Fruit fly (Drosophila melanogaster): Measurements from ENCODE around the gene Rab18.

Gene Rab18

DNA sequence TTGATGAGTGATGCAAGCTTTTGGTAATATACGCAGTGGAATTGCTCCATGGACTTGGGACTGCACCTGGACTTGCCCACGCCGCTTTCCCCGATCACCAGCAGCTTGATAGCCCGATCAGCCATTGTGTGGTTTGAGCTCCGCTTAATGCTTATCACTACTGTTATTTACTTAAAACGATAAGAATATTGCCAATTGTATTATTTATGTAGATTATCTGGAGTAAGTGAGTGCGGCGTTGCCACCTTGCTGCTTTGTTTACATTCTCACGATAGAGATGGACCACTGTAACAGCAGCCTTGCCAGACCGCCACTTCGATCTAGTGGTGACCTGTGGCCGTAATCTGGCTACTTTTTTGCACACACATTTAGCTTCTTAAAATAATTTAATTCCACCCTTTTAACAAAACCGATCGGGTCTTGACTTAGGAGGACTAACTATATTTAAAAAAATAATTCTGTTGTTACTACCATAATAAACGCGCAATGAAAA is at the start of gene Rab18:
Gene Rab18, minus strand, starts transcription at position 276 of the 493 bp plus-strand sequence.
- TF ChIP-seq psq (optimal IDR thresholded peaks at IDR 0.05) = no peak
- TF ChIP-seq usp (GFP tag; optimal IDR thresholded peaks at IDR 0.05) = no peak
- TF ChIP-seq Dll (optimal IDR thresholded peaks at IDR 0.05) = no peak
- TF ChIP-seq CG8478 (optimal IDR thresholded peaks at IDR 0.05) = no peak
- no peak for TF ChIP-seq pan (optimal IDR thresholded peaks at IDR 0.05)
- no peak for TF ChIP-seq EcR (GFP tag; optimal IDR thresholded peaks at IDR 0.05)

DNA sequence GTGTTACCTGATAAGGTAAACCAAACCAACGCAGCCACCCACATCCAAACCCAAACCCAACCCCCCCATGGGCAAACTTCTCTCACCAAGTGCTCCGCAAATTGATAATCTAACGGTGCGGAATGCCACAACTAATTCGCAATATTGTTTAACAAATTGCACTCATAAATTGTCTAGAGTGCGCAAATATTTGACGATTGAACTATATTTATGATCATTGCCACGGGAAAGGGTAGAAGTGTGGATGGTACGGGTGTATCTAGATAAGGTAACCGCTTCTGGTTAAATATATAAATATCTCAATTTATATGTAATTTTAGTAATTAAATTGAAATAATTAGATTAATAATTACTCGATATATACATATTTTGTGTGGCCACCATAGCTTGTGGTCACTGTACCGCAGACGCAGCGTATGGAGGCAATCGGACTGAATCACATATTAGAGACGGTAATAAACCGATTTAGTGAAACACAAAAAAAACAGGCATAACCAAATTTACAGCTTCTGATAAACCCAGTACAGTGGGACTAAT is 46.9 kb upstream of the Rab18 start:
- TF ChIP-seq usp (GFP tag; optimal IDR thresholded peaks at IDR 0.05) = no peak
- no peak for TF ChIP-seq psq (optimal IDR thresholded peaks at IDR 0.05)
- TF ChIP-seq Dll (optimal IDR thresholded peaks at IDR 0.05) = no peak
- TF ChIP-seq pan (optimal IDR thresholded peaks at IDR 0.05) = no peak
- TF ChIP-seq CG8478 (optimal IDR thresholded peaks at IDR 0.05) = no peak
- TF ChIP-seq EcR (GFP tag; optimal IDR thresholded peaks at IDR 0.05) = no peak

DNA sequence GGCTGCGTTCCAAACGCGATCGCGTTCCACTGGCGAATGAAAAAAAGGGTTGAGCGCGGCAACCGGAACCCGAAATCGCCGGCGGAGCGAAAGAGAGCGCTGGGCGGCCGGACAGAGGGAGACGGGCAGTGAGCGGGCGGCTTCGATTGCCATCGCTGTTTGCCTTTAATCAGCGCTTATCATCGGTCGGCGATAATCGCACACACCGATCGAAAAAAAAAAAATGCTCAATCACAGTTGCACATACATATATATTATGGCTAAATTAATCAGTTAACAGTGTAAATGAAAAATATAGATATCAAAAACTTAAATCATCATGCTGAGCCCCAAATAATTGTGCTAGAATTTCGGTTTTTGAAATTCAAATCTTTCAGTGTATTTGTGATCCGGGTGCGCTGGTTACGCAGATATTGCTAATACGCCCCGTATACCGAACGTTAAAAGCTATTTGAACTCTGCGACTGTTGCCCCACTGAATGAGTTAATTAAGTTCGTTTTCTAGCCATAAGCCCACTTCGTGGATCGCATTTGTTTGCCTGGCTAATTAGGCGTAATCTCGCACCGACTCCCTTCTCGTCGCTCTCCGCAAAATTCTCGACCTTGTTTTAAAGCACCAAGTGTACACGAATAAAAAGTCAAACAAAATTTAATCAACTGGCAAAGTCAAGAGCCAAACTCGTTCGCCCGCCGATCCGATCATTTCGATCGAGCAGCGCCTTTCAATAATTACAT is 46.3 kb upstream of the Rab18 start, which contains the start of gene CG33080:
Gene CG33080, minus strand, starts transcription at position 38 of the 735 bp plus-strand sequence.
- TF ChIP-seq EcR (GFP tag; optimal IDR thresholded peaks at IDR 0.05) (no peak), CG8478 (optimal IDR thresholded peaks at IDR 0.05) (no peak), psq (optimal IDR thresholded peaks at IDR 0.05) (no peak)

DNA sequence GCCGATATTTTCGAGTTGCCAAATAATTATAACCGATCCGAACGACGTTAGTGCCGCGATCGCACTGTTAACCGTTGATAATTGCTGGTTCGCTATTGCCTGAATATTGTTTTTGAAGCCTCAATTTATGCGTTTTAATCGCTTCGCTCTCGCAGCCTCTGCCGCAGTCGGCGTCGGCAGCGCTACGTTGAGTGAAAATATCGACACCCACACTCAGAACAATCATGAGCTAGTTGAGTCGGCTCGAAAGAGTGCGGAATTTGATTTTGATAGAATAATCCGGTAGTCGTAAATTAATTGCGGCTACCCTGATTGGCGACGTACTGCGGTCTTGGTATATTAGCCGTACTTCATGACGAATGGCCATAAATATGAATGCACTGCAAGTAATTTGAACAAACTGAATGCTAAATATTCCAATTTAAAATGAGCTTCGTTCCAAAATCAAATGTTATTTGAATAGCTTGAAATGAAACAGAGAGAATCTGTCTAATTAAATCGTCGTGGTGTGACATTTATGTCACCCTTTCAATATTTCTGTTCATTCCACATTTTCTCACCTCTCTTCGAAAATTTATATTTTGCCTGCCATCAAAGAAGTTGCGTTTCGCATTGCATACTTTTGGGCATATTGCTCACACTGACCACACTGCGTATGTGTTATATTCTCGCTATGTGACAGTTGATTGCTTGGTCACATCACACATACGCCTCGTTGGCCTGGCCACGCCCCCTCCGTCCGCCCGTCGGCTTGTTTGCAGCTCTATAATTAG is 44.0 kb upstream of the Rab18 start:
- TF ChIP-seq psq (optimal IDR thresholded peaks at IDR 0.05) = no peak
- TF ChIP-seq pan (optimal IDR thresholded peaks at IDR 0.05) = no peak
- TF ChIP-seq EcR (GFP tag; optimal IDR thresholded peaks at IDR 0.05) = no peak
- TF ChIP-seq usp (GFP tag; optimal IDR thresholded peaks at IDR 0.05) = no peak
- TF ChIP-seq Dll (optimal IDR thresholded peaks at IDR 0.05) = no peak
- TF ChIP-seq CG8478 (optimal IDR thresholded peaks at IDR 0.05) = no peak

DNA sequence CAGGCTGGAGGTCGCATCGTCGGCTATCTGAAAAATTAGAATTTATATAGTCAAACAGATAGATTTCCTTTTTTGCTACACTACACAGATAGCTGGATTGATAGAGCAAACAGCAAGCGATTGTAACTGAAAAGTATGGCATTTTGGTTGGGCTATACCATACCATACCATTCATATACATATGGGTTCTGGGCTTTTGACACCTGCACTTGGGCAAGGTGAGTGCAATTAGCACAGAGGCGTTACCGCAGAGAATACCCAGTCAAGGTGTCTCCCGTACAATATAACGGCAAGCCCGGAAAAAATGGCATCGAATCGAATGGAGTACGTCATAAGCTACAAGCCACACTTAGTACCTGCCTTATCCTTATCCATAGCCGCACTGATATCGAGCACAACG is 43.2 kb upstream of the Rab18 start:
- no peak for TF ChIP-seq psq (optimal IDR thresholded peaks at IDR 0.05)
- TF ChIP-seq usp (GFP tag; optimal IDR thresholded peaks at IDR 0.05) = no peak
- TF ChIP-seq Dll (optimal IDR thresholded peaks at IDR 0.05) = no peak
- TF ChIP-seq CG8478 (optimal IDR thresholded peaks at IDR 0.05) = no peak
- TF ChIP-seq pan (optimal IDR thresholded peaks at IDR 0.05) = no peak
- no peak for TF ChIP-seq EcR (GFP tag; optimal IDR thresholded peaks at IDR 0.05)

DNA sequence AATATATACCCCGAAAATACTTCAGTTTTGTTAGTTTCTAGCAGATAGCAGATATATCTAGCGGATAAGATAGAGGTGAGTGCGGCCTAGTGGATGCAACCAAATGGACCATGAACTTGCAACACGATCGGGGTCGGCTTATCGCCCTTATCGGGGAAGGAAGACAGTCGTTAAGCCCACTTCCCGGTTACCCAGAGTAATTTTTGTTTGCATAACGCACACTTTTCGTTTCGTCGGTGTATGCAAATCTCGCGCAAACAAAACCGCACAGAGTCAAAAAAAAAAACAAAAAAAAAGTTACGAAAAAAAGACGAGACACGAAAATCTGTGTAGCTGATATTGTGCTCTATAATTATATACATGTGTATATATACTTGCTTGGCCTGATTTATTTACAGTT is 41.4 kb upstream of the Rab18 start:
- TF ChIP-seq usp (GFP tag; optimal IDR thresholded peaks at IDR 0.05) (no peak), pan (optimal IDR thresholded peaks at IDR 0.05) (no peak)

DNA sequence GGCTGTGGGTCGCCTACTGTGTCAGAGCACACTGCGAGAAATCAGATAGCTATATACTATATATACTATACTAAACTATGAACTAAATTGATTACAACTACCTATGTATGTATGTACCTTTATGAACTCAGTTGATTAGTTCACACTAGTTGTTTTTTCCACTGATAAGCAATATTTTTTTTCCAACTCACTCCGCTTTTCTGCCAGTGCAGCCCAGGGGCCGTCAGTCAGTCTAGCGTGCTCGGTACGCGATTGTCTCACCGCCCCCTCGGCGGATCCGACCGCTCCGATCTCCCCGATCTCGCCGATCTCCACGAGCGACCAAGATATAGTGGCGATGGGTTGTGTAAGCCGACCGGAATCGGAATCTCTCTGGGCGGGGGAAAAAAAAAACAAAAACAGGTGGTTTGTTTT is 34.3 kb upstream of the Rab18 start:
- no peak for TF ChIP-seq usp (GFP tag; optimal IDR thresholded peaks at IDR 0.05)
- no peak for TF ChIP-seq EcR (GFP tag; optimal IDR thresholded peaks at IDR 0.05)
- TF ChIP-seq psq (optimal IDR thresholded peaks at IDR 0.05) = no peak
- no peak for TF ChIP-seq Dll (optimal IDR thresholded peaks at IDR 0.05)
- TF ChIP-seq CG8478 (optimal IDR thresholded peaks at IDR 0.05) = no peak

DNA sequence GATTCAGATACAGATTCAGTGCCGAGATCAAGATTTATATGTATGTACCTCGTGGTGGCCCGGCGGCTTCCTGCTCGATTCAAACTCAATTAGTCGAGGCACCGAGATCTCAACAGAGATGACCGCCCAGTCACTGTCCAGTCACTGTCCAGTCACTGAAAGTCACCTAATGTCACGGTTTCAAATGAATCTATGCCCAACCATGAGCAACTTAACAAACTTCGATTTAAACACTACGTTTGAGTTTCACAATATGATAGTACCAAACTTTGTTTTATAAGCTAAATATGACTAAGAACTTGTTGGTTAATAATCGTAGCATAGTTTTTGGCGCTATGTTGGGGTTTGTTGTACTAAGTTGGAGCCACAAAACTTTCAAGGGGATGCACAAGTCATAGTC is 33.5 kb upstream of the Rab18 start:
- no peak for TF ChIP-seq psq (optimal IDR thresholded peaks at IDR 0.05)
- TF ChIP-seq EcR (GFP tag; optimal IDR thresholded peaks at IDR 0.05) = no peak
- TF ChIP-seq Dll (optimal IDR thresholded peaks at IDR 0.05) = no peak
- no peak for TF ChIP-seq pan (optimal IDR thresholded peaks at IDR 0.05)
- no peak for TF ChIP-seq usp (GFP tag; optimal IDR thresholded peaks at IDR 0.05)
- no peak for TF ChIP-seq CG8478 (optimal IDR thresholded peaks at IDR 0.05)

DNA sequence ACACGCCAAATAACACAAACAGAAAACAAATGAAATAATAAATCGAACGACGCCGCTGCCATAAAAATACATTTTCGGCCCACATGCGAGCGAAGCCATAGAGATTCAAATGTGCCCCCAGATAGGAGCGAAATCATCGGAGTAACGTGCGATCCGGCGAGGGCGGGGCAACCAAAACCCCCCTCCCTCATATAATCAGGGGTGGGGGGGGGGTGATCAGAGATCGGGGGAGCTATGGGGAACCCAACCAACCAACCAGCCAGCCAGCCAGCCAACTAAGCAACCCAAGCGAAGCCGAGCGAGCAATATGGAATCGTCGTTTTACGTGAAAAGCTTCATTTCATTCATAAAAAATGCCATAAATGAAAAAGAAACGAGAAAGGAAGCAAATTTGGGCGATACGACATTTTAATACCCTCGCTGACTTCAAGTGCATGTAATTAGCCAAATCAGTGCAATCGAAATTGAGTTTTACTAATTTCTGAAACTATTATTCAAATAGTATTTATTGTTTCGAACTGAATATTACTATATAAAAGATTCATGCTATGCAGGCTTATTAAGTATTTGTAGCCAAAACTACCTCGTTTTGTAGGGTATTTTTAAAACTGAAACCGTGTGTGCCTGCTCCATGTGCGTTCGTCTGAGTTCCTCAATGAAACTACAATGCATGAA is 28.3 kb upstream of the Rab18 start:
- peak; percentile 70 for TF ChIP-seq pan (optimal IDR thresholded peaks at IDR 0.05)
- TF ChIP-seq usp (GFP tag; optimal IDR thresholded peaks at IDR 0.05) = no peak

DNA sequence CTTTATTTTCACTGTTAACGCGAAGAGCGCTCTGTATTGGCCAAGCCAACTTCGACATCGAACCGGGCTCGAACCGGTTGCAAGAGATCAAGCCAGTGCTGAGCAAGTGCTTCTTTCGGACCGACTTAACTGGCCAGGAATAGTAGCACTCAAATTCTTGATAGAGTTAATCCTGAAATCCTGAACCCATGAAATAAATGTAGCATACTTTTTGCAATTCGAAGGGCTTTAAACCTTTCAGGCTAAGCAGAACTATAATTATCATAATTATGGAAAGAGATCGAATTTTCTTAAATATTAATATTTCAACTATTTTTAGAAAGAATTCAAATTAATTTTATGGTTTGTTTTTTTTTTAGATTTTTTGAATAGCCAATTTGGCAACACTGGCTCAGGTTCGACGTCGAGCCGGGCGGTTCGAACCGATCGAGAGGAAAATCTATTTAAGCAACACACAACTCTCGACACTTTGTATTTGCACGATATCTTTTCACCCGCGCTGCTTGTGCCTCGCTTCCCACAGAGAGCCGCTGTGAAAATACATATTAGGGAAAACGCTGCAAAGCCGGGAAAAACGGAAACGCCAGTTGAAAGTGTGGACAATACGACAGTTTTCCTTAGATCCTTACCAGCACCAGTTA is 26.6 kb upstream of the Rab18 start, which contains the start of gene AdamTS-B:
Gene AdamTS-B, plus strand, starts transcription at position 471 of the 641 bp plus-strand sequence.
- TF ChIP-seq Dll (optimal IDR thresholded peaks at IDR 0.05) = no peak
- no peak for TF ChIP-seq CG8478 (optimal IDR thresholded peaks at IDR 0.05)
- TF ChIP-seq usp (GFP tag; optimal IDR thresholded peaks at IDR 0.05) = no peak
- TF ChIP-seq psq (optimal IDR thresholded peaks at IDR 0.05) = no peak
- TF ChIP-seq pan (optimal IDR thresholded peaks at IDR 0.05) = no peak
- no peak for TF ChIP-seq EcR (GFP tag; optimal IDR thresholded peaks at IDR 0.05)

DNA sequence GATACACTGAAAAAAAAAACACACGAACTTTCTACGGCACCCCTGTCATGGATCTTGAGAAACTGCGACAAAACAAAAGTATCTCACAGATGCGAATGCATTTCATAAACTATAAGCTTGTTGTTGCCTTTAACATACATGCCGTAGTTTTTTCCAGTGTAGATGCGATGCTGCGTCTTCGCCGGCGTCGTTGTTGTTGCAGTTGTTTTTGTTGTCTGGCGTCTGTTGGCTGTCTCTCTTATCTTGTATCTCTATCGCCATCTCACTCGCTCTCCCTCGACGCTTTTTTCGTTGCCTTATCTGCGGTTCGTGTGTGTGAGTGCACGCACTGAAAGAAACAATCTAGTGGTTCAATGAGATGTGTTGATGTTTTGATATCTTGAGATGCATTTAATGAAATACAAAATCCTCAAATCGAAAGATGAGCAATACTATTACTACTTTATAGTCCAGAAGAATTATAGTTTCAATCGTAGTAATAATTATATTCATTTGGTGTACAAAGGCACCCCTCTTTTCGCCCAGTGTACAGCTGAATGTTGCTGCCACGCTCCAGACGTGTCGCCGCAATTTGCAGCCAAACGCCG is 24.9 kb upstream of the Rab18 start:
- TF ChIP-seq usp (GFP tag; optimal IDR thresholded peaks at IDR 0.05) (no peak), psq (optimal IDR thresholded peaks at IDR 0.05) (no peak), Dll (optimal IDR thresholded peaks at IDR 0.05) (no peak), CG8478 (optimal IDR thresholded peaks at IDR 0.05) (no peak), EcR (GFP tag; optimal IDR thresholded peaks at IDR 0.05) (no peak), pan (optimal IDR thresholded peaks at IDR 0.05) (no peak)
